Fruit fly (Drosophila melanogaster) whole organism: ENCODE measurements around the gene pav.

Experiments used
- CG8478 ChIP-seq: fragments of >200 bp; optimal IDR thresholded peaks from 2 replicates; lab custom pipeline; 2018; ENCODE audit warnings: inconsistent platforms
- Dll ChIP-seq: fragments of >200 bp; optimal IDR thresholded peaks from 2 replicates; lab custom pipeline; 2017
- EcR ChIP-seq, 2 experiments: fragments of >200 bp; optimal IDR thresholded peaks; 2 replicates each; lab custom pipeline; 2017; ENCODE audit warnings: missing biosample characterization in 2 of 2, missing genetic modification characterization in 2 of 2, missing genetic modification reagents in 2 of 2
- pan ChIP-seq: fragments of >200 bp; optimal IDR thresholded peaks from 2 replicates; lab custom pipeline; 2017
- psq ChIP-seq: fragments of >200 bp; optimal IDR thresholded peaks from 2 replicates; lab custom pipeline; 2017
- usp ChIP-seq: fragments of >200 bp; optimal IDR thresholded peaks from 2 replicates; lab custom pipeline; 2017; ENCODE audit warnings: missing biosample characterization, missing genetic modification characterization, mixed read lengths

Gene pav

dm6 chr3L:4232724-4233367 is 9.7 kb upstream of the pav start:
- TF ChIP-seq Dll (lab: Kevin White, UChicago) = no peak
- TF ChIP-seq usp (GFP tag; lab: Kevin White, UChicago) = no peak
- no peak for TF ChIP-seq CG8478 (lab: Kevin White, UChicago)
- no peak for TF ChIP-seq EcR (GFP tag; optimal IDR thresholded peaks at IDR 0.05; lab: Kevin White, UChicago)
- no peak for TF ChIP-seq psq
- no peak for TF ChIP-seq pan (lab: Kevin White, UChicago)

- TF ChIP-seq EcR (GFP tag; optimal IDR thresholded peaks at IDR 0.05; lab: Kevin White, UChicago) (no peak), psq (no peak), usp (GFP tag; lab: Kevin White, UChicago) (no peak), pan (lab: Kevin White, UChicago) (no peak), Dll (lab: Kevin White, UChicago) (no peak), CG8478 (lab: Kevin White, UChicago) (no peak)
Measured at dm6 chr3L:4233603-4234277, 8.8 kb upstream of the pav start.

- TF ChIP-seq psq (no peak), usp (GFP tag; lab: Kevin White, UChicago) (no peak), CG8478 (lab: Kevin White, UChicago) (no peak), pan (lab: Kevin White, UChicago) (no peak)
Measured at dm6 chr3L:4236097-4236572, 6.4 kb upstream of the pav start, which contains the start of gene ImpL2. Gene ImpL2 (minus strand): TSS chr3L:4236147.

- TF ChIP-seq pan (lab: Kevin White, UChicago) = no peak
- TF ChIP-seq Dll (lab: Kevin White, UChicago) = no peak
- no peak for TF ChIP-seq usp (GFP tag; lab: Kevin White, UChicago)
- TF ChIP-seq CG8478 (lab: Kevin White, UChicago) = no peak
- no peak for TF ChIP-seq EcR (GFP tag; optimal IDR thresholded peaks at IDR 0.05; lab: Kevin White, UChicago)
- no peak for TF ChIP-seq psq
Measured at dm6 chr3L:4238195-4238594, 4.3 kb upstream of the pav start.

- TF ChIP-seq usp (GFP tag; lab: Kevin White, UChicago) (no peak), pan (lab: Kevin White, UChicago) (no peak), CG8478 (lab: Kevin White, UChicago) (no peak), psq (no peak), Dll (lab: Kevin White, UChicago) (no peak), EcR (GFP tag; optimal IDR thresholded peaks at IDR 0.05; lab: Kevin White, UChicago) (no peak)
Measured at dm6 chr3L:4239442-4240322, 2.9 kb upstream of the pav start, which contains the start of gene Sqor. Gene Sqor (plus strand): TSS chr3L:4240173.

dm6 chr3L:4252121-4252861 is 9.8 kb downstream of the pav start:
- TF ChIP-seq EcR (GFP tag; optimal IDR thresholded peaks at IDR 0.05; lab: Kevin White, UChicago) = no peak
- TF ChIP-seq usp (GFP tag; lab: Kevin White, UChicago) = no peak
- no peak for TF ChIP-seq pan (lab: Kevin White, UChicago)
- TF ChIP-seq CG8478 (lab: Kevin White, UChicago) = no peak
- TF ChIP-seq Dll (lab: Kevin White, UChicago) = no peak
- no peak for TF ChIP-seq psq

- TF ChIP-seq usp (GFP tag; lab: Kevin White, UChicago) (no peak), pan (lab: Kevin White, UChicago) (no peak), EcR (GFP tag; optimal IDR thresholded peaks at IDR 0.05; lab: Kevin White, UChicago) (no peak), CG8478 (lab: Kevin White, UChicago) (no peak), Dll (lab: Kevin White, UChicago) (no peak), psq (no peak)
Measured at dm6 chr3L:4252862-4253610, 10.5 kb downstream of the pav start.

- no peak for TF ChIP-seq CG8478 (lab: Kevin White, UChicago)
- no peak for TF ChIP-seq pan (lab: Kevin White, UChicago)
- no peak for TF ChIP-seq psq
- no peak for TF ChIP-seq EcR (GFP tag; optimal IDR thresholded peaks at IDR 0.05; lab: Kevin White, UChicago)
- TF ChIP-seq usp (GFP tag; lab: Kevin White, UChicago) = no peak
- no peak for TF ChIP-seq Dll (lab: Kevin White, UChicago)
Measured at dm6 chr3L:4253611-4254300, 11.2 kb downstream of the pav start.

- TF ChIP-seq CG8478 (lab: Kevin White, UChicago) = no peak
- no peak for TF ChIP-seq EcR (GFP tag; optimal IDR thresholded peaks at IDR 0.05; lab: Kevin White, UChicago)
- no peak for TF ChIP-seq psq
- no peak for TF ChIP-seq Dll (lab: Kevin White, UChicago)
- TF ChIP-seq pan (lab: Kevin White, UChicago) = no peak
- TF ChIP-seq usp (GFP tag; lab: Kevin White, UChicago) = no peak
Measured at dm6 chr3L:4254301-4254834, 11.8 kb downstream of the pav start, which contains the start of the genes ago and CG1265. Gene ago (minus strand): TSS chr3L:4254306. Gene CG1265 (plus strand): TSS chr3L:4254776.
